Fruit fly (Drosophila melanogaster) whole organism, wandering third instar larva: ENCODE measurements around the gene CG14441.

ENCODE experiments used
- Abd-B ChIP-seq: fragments of >200 bp; optimal IDR thresholded peaks from 2 replicates; lab custom pipeline; 2017; ENCODE audit warnings: missing biosample characterization, missing genetic modification characterization
- CG9705 ChIP-seq: fragments of 200-800 bp; sonication (Bioruptor generic); optimal IDR thresholded peaks from 2 replicates; lab custom pipeline; 2018; ENCODE audit warnings: missing biosample characterization, mild to moderate bottlenecking, missing genetic modification characterization
- Sp1 ChIP-seq: fragments of 200-800 bp; sonication (Bioruptor generic); optimal IDR thresholded peaks from 3 replicates; lab custom pipeline; 2019; ENCODE audit warnings: missing biosample characterization, mild to moderate bottlenecking, missing genetic modification characterization, moderate library complexity
- Vsx2 ChIP-seq: fragments of 200-300, 225-300 bp; sonication (Bioruptor generic); optimal IDR thresholded peaks from 2 replicates; lab custom pipeline; 2018; ENCODE audit warnings: missing biosample characterization, missing genetic modification characterization; ENCODE audit not compliant: partially characterized antibody
- psq ChIP-seq: fragments of 200-800 bp; sonication (Bioruptor generic); optimal IDR thresholded peaks from 3 replicates; lab custom pipeline; 2017; ENCODE audit warnings: missing biosample characterization, mild to moderate bottlenecking, missing genetic modification characterization, moderate library complexity
- sage ChIP-seq: fragments of 200-800 bp; sonication (Bioruptor generic); optimal IDR thresholded peaks from 2 replicates; lab custom pipeline; 2016; ENCODE audit warnings: missing biosample characterization, mild to moderate bottlenecking, missing genetic modification characterization

DNA sequence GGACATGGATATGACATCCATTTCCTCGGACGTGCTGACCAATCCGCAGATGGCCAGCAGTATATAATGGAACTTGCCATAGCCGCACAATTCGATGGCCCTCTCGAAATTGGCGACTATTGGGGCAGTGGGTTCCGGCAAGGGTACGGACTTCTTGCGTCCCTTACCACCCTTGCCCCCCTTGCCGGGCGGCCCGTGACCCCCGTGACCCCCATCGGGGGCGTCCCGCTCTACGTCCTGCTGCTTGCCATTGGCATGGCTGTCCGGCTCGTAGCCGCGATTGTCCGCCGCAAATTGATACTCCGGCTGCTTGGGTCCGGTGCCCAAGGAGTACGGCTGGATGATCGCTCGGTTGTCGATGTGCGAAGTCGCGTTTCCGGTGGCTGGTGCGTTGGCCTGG, 24.3 kb downstream of the CG14441 start:
- TF ChIP-seq Vsx2 (GFP tag; lab: Kevin White, UChicago) (no peak), Sp1 (no peak), CG9705 (GFP tag; lab: Kevin White, UChicago) (no peak), psq (GFP tag; lab: Kevin White, UChicago) (no peak), Abd-B (GFP tag; lab: Kevin White, UChicago) (no peak), sage (no peak)
